Worm (Caenorhabditis elegans) whole organism, L1 larva: ENCODE data around the gene C01G10.4.
A peak's percentile ranks its signal among the peaks of the same experiment; 100 is the strongest.

Experiments
- C04F5.9 ChIP-seq: sonication (generic microtip); optimal IDR thresholded peaks from 2 replicates; lab custom pipeline; 2016; ENCODE audit warnings: missing genetic modification characterization, missing compliant biosample characterization
- F16B12.6 ChIP-seq: fragments of 150-350 bp; optimal IDR thresholded peaks from 2 replicates; lab custom pipeline; 2014; ENCODE audit warnings: missing biosample characterization, missing genetic modification characterization
- blmp-1 ChIP-seq: fragments of 150-350 bp; optimal IDR thresholded peaks from 2 replicates; lab custom pipeline; 2014; ENCODE audit warnings: missing biosample characterization, missing genetic modification characterization
- ceh-63 ChIP-seq: fragments of 200-800 bp; sonication (Bioruptor generic); optimal IDR thresholded peaks from 2 replicates; lab custom pipeline; 2018; ENCODE audit warnings: mild to moderate bottlenecking, missing genetic modification characterization, missing compliant biosample characterization
- ceh-82 ChIP-seq, 3 experiments: fragments of 150-350 bp in 1 of 3; sonication (generic microtip) in 2 of 3; optimal IDR thresholded peaks; 2 replicates each; lab custom pipeline; 2014 to 2017; ENCODE audit warnings: missing biosample characterization in 3 of 3, missing genetic modification characterization in 3 of 3
- dpl-1 ChIP-seq, 3 experiments: fragments of 150-350 bp in 2 of 3; sonication (generic microtip) in 1 of 3; optimal IDR thresholded peaks; 2 replicates each; lab custom pipeline; 2014 to 2017; ENCODE audit warnings: missing biosample characterization in 3 of 3, missing genetic modification characterization in 3 of 3, missing genetic modification reagents in 3 of 3
- dsc-1 ChIP-seq: sonication (generic microtip); optimal IDR thresholded peaks from 2 replicates; lab custom pipeline; 2016; ENCODE audit warnings: mild to moderate bottlenecking, missing genetic modification characterization, missing compliant biosample characterization
- efl-1 ChIP-seq, 4 experiments: fragments of 150-350 bp; optimal IDR thresholded peaks in 3 of 4; peaks in 1 of 4; 1 replicate in 1 of 4; 2 replicates in 3 of 4; lab custom pipeline; 2014; ENCODE audit warnings: missing biosample characterization in 2 of 4, missing genetic modification characterization in 2 of 4, missing genetic modification reagents in 2 of 4
- egl-13 ChIP-seq: sonication (generic microtip); optimal IDR thresholded peaks from 2 replicates; lab custom pipeline; 2016; ENCODE audit warnings: missing genotype, missing genetic modification reagents, missing genetic modification characterization, missing compliant biosample characterization
- egl-27 ChIP-seq, 2 experiments: fragments of 150-350 bp in 1 of 2; sonication (generic microtip); optimal IDR thresholded peaks; 3 replicates each; lab custom pipeline; 2017 to 2018; ENCODE audit warnings: missing biosample characterization in 2 of 2, missing genetic modification characterization in 2 of 2, missing genetic modification reagents in 2 of 2
- ets-5 ChIP-seq: fragments of 200-800 bp; sonication (Bioruptor generic); IDR thresholded peaks from 2 replicates; pipeline ENCODE4 v1.3.6; 2022; ENCODE audit warnings: missing genetic modification characterization, missing compliant biosample characterization
- fkh-10 ChIP-seq: sonication (generic microtip); optimal IDR thresholded peaks from 2 replicates; lab custom pipeline; 2017; ENCODE audit warnings: missing biosample characterization, missing genetic modification reagents, missing genetic modification characterization
- fos-1 ChIP-seq: fragments of 150-350 bp; optimal IDR thresholded peaks from 2 replicates; lab custom pipeline; 2014; ENCODE audit warnings: missing biosample characterization, missing genetic modification characterization
- grh-1 ChIP-seq: fragments of 200-800 bp; sonication (Bioruptor generic); IDR thresholded peaks from 2 replicates; pipeline ENCODE4 v1.3.6; 2022; ENCODE audit warnings: missing genetic modification reagents, missing genetic modification characterization, missing compliant biosample characterization
- hlh-17 ChIP-seq: fragments of 200-800 bp; sonication (Bioruptor generic); optimal IDR thresholded peaks from 2 replicates; lab custom pipeline; 2018; ENCODE audit warnings: missing genetic modification characterization, mild to moderate bottlenecking, missing compliant biosample characterization, moderate library complexity, borderline replicate concordance
- hpl-2 ChIP-seq: fragments of 150-350 bp; optimal IDR thresholded peaks from 2 replicates; lab custom pipeline; 2014; ENCODE audit warnings: missing biosample characterization, missing genetic modification reagents, missing genetic modification characterization
- lin-15B ChIP-seq: fragments of 150-350 bp; sonication (generic microtip); optimal IDR thresholded peaks from 3 replicates; lab custom pipeline; 2014; ENCODE audit warnings: missing biosample characterization, missing genetic modification characterization
- lin-35 ChIP-seq, 2 experiments: fragments of 150-350 bp; optimal IDR thresholded peaks; 2 replicates each; lab custom pipeline; 2014; ENCODE audit warnings: missing biosample characterization in 2 of 2, missing genetic modification characterization in 2 of 2, missing genetic modification reagents in 2 of 2
- mab-9 ChIP-seq: fragments of 200-800 bp; sonication (Bioruptor generic); IDR thresholded peaks from 2 replicates; pipeline ENCODE4 v1.3.6; 2022; ENCODE audit warnings: missing genetic modification reagents, missing genetic modification characterization, missing compliant biosample characterization
- mdl-1 ChIP-seq, 2 experiments: fragments of 150-350 bp; optimal IDR thresholded peaks; 2 replicates each; lab custom pipeline; 2014 to 2017; ENCODE audit warnings: missing biosample characterization in 2 of 2, missing genetic modification characterization in 2 of 2, inconsistent platforms in 1 of 2
- mep-1 ChIP-seq: fragments of 150-350 bp; optimal IDR thresholded peaks from 2 replicates; lab custom pipeline; 2014; ENCODE audit warnings: missing biosample characterization, missing genetic modification characterization
- nhr-20 ChIP-seq: sonication (generic microtip); optimal IDR thresholded peaks from 2 replicates; lab custom pipeline; 2016; ENCODE audit warnings: mild to moderate bottlenecking, missing genetic modification characterization, missing compliant biosample characterization
- nhr-237 ChIP-seq: fragments of 150-350 bp; optimal IDR thresholded peaks from 2 replicates; lab custom pipeline; 2014; ENCODE audit warnings: missing biosample characterization, missing genetic modification characterization
- nhr-28 ChIP-seq: fragments of 150-350 bp; optimal IDR thresholded peaks from 2 replicates; lab custom pipeline; 2014; ENCODE audit warnings: missing biosample characterization, missing genetic modification characterization
- nhr-71 ChIP-seq: sonication (generic microtip); optimal IDR thresholded peaks from 2 replicates; lab custom pipeline; 2016; ENCODE audit warnings: mild to moderate bottlenecking, missing genetic modification characterization, moderate library complexity, missing compliant biosample characterization
- nhr-76 ChIP-seq: sonication (generic microtip); optimal IDR thresholded peaks from 2 replicates; lab custom pipeline; 2017; ENCODE audit warnings: missing biosample characterization, missing genetic modification characterization
- nhr-85 ChIP-seq: sonication (generic microtip); peaks from one replicate; lab custom pipeline; 2016; ENCODE audit warnings: missing genetic modification characterization, inconsistent platforms, missing compliant biosample characterization
- nhr-90 ChIP-seq: sonication (generic microtip); optimal IDR thresholded peaks from 2 replicates; lab custom pipeline; 2016; ENCODE audit warnings: mild to moderate bottlenecking, missing genetic modification characterization, missing compliant biosample characterization; ENCODE audit not compliant: poor library complexity
- pax-3 ChIP-seq: fragments of 200-800 bp; sonication (Bioruptor generic); optimal IDR thresholded peaks from 2 replicates; lab custom pipeline; 2018; ENCODE audit warnings: mild to moderate bottlenecking, missing genetic modification characterization, moderate library complexity, missing compliant biosample characterization
- pqm-1 ChIP-seq: sonication (generic microtip); optimal IDR thresholded peaks from 3 replicates; lab custom pipeline; 2017; ENCODE audit warnings: missing biosample characterization, missing genetic modification characterization
- rnt-1 ChIP-seq: sonication (generic microtip); optimal IDR thresholded peaks from 2 replicates; lab custom pipeline; 2016; ENCODE audit warnings: mild to moderate bottlenecking, missing genetic modification characterization, moderate library complexity, missing compliant biosample characterization
- snpc-4 ChIP-seq: fragments of 150-350 bp; optimal IDR thresholded peaks from 2 replicates; lab custom pipeline; 2014; ENCODE audit warnings: missing biosample characterization, missing genetic modification characterization
- sox-4 ChIP-seq: sonication (generic microtip); optimal IDR thresholded peaks from 2 replicates; lab custom pipeline; 2016; ENCODE audit warnings: missing genetic modification characterization, missing compliant biosample characterization
- sup-37 ChIP-seq: fragments of 200-800 bp; sonication (Bioruptor generic); optimal IDR thresholded peaks from 2 replicates; lab custom pipeline; 2018; ENCODE audit warnings: mild to moderate bottlenecking, missing genetic modification characterization, missing compliant biosample characterization
- swsn-7 ChIP-seq: sonication (generic microtip); optimal IDR thresholded peaks from 2 replicates; lab custom pipeline; 2016; ENCODE audit warnings: missing genetic modification characterization, missing compliant biosample characterization
- tbx-2 ChIP-seq: sonication (generic microtip); optimal IDR thresholded peaks from 2 replicates; lab custom pipeline; 2016; ENCODE audit warnings: missing genetic modification characterization, missing compliant biosample characterization
- tlp-1 ChIP-seq: fragments of 150-350 bp; optimal IDR thresholded peaks from 2 replicates; lab custom pipeline; 2014; ENCODE audit warnings: missing biosample characterization, missing genetic modification characterization
- unc-98 ChIP-seq: fragments of 200-800 bp; sonication (Bioruptor generic); IDR thresholded peaks from 2 replicates; pipeline ENCODE4 v1.3.6; 2022; ENCODE audit warnings: missing genetic modification characterization, missing compliant biosample characterization
- zag-1 ChIP-seq: fragments of 150-350 bp; optimal IDR thresholded peaks from 2 replicates; lab custom pipeline; 2014; ENCODE audit warnings: missing biosample characterization, missing genetic modification characterization
- zip-4 ChIP-seq: fragments of 200-800 bp; sonication (Bioruptor generic); optimal IDR thresholded peaks from 2 replicates; lab custom pipeline; 2018; ENCODE audit warnings: mild to moderate bottlenecking, missing genetic modification characterization, moderate library complexity, missing compliant biosample characterization
- ztf-4 ChIP-seq: fragments of 150-350 bp; optimal IDR thresholded peaks from 2 replicates; lab custom pipeline; 2014; ENCODE audit warnings: missing biosample characterization, missing genetic modification characterization

The C01G10.4 gene

DNA sequence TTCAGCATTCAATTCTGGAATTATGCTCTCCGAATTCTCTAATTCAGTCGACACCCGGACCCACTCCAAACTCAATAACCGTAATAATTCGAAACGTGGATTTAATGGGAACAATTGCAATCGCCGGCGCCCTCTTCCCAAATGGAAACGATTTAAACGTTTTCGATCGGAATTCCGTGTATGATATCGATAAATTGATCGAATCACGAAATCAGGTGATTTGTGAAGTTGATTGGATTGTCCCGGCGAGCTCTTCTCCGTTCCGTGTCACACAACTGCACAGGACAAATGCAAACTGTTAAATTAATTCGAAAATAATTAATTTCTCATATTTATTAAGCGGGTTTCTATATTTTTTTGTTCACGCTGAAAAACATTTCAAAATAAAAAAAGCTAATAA, 33.7 kb upstream of the C01G10.4 start, which contains the start of gene C25D7.16:
C25D7.16 (plus strand) TSS at position 301 of the 400 bp plus-strand sequence.
- TF ChIP-seq efl-1 (optimal IDR thresholded peaks at IDR 0.05; lab: Kevin White, UChicago) (no peak), efl-1 (GFP tag; optimal IDR thresholded peaks at IDR 0.05 in 1 of 2; lab: Kevin White, UChicago) (peak in 1 of 2 experiments; percentile 49), tbx-2 (tag; lab: Kevin White, UChicago) (no peak)
- TF ChIP-seq, all 84 proteins: peak for 1

DNA sequence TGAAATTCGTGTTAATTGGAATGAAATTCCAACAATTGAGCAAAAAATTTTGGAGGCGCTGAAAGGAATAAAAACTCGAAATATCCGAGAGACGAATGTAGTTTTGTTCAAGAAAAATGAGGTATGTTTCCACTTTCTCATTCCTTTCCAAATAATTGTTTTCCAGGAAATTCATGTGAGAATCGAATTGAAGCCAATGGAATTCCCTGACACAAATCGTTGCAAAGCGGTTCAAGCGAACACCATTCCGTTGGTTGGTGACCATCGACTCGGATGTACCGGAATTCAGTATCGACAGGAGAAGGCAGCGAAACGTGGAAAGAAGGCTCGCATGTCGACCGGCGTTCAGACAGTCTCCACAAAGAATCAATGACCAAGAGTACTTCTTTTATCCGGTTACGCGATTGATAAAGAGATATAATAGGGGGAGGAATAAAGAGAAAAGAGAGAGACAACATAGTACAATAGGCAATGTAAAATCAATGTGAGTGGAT, 33.1 kb upstream of the C01G10.4 start:
- TF ChIP-seq lin-35 (GFP tag; optimal IDR thresholded peaks at IDR 0.05; lab: Kevin White, UChicago) (no peak), unc-98 (GFP tag; lab: Robert Waterston, UW) (no peak)

DNA sequence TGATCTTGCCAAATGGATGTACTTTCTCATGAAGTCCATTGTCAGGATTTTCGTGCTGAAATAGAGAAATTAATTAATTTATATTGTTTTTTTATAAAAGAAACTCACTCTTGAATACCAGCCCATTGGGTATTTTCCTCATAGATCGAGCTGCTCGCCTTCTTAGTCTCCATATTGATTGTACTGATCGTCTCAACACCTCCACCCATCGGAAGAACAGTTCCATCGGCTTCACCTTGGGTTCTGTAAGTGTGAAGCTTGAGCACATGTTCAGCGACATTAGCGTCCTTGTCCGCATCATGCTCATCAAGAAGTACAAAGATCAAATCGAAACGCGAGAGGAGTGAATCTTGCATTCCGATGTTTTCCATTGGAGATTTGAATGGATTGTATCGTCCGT, 31.8 kb upstream of the C01G10.4 start:
- TF ChIP-seq dpl-1 (GFP tag; optimal IDR thresholded peaks at IDR 0.05; lab: Kevin White, UChicago) (no peak), dsc-1 (tag; lab: Kevin White, UChicago) (no peak), tlp-1 (no peak)

DNA sequence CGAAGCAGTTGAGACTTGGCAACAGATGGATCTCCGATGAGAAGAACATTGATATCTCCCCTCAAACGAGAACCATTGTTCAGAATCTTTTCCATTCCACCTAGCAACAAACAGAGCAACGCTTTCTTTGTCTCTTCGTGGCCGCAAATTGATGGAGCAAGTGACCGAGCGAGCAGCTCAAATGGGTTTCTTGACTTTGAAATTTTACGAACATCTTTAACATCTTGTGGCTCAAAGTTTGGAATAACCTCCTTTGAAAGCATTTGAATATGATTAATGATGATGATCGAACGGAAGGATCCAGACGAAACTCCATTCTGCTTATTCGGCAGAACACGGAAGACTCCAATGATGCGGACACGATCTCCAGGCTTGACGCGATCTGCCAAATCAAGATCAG, 31.1 kb upstream of the C01G10.4 start:
- no peak for TF ChIP-seq rnt-1 (tag; lab: Kevin White, UChicago)
- no peak for TF ChIP-seq hpl-2 (GFP tag; lab: Kevin White, UChicago)
- no peak for TF ChIP-seq mdl-1 (tag; optimal IDR thresholded peaks at IDR 0.05; lab: Kevin White, UChicago)
- peak; percentile 34 for TF ChIP-seq nhr-85 (tag; lab: Kevin White, UChicago)
- TF ChIP-seq grh-1 (GFP tag; lab: Robert Waterston, UW), result no peak
- TF ChIP-seq, all 84 proteins: peak for 1

DNA sequence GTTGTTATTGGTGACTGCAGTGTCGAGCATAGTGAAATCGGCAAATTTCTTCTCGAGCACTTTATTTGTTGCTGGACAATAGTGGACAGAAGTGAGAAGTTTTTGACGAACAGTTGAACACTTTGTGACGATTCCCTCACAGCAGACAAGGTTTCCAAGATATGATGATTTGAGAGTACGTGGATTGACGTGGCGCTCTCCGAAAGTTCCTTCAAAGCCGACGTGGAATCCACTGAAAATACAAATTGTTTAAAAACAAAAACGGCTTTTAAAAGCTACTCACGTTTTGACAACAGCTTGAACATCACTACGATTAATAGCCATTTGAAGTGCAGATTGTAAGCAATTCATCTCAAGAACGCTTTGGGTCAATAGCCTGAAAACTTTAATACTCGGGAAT, 30.6 kb upstream of the C01G10.4 start:
- TF ChIP-seq swsn-7 (tag; lab: Kevin White, UChicago) (no peak), sup-37 (no peak), grh-1 (GFP tag; lab: Robert Waterston, UW) (0 out of 2 replicates have a peak, but pooled peaks have one; percentile 2), efl-1 (optimal IDR thresholded peaks at IDR 0.05; lab: Kevin White, UChicago) (no peak), efl-1 (GFP tag; optimal IDR thresholded peaks at IDR 0.05 in 1 of 2; lab: Kevin White, UChicago) (peak in 1 of 2 experiments; percentile 87)

DNA sequence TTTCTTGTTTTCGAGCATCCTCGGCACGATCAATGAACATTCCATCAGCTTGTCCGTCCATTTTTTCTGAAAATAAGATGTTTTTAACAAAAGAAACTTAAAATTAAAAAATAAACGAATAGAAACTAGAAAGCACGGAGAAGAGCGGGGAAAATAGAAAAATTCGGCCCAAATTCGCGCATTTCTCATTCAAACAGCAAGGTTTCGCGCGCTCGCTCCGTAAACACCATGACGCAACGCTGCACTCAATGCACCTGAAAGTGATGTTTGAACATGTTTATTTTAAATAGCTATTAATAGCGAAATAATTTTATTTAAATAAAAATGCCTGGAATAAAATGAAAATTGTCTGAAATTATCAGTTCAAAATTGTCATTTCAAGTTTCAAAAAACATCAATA, 30.0 kb upstream of the C01G10.4 start, which contains the start of the genes mcm-3 and C25D7.15:
mcm-3 (minus strand) TSS at position 66 of the 400 bp plus-strand sequence.
C25D7.15 (plus strand) TSS at position 275 of the 400 bp plus-strand sequence.
- no peak for TF ChIP-seq hlh-17 (GFP tag; lab: Kevin White, UChicago)
- TF ChIP-seq fos-1 (tag; lab: Kevin White, UChicago), result no peak
- no peak for TF ChIP-seq zip-4
- TF ChIP-seq pax-3, result no peak
- peak; percentile 26 for TF ChIP-seq swsn-7 (tag; lab: Kevin White, UChicago)
- TF ChIP-seq nhr-71 (tag; lab: Kevin White, UChicago), result peak; percentile 55
- no peak for TF ChIP-seq ceh-63 (GFP tag; lab: Kevin White, UChicago)
- peak; percentile 33 for TF ChIP-seq blmp-1 (tag; lab: Kevin White, UChicago)
- no peak for TF ChIP-seq zag-1 (tag; lab: Kevin White, UChicago)
- TF ChIP-seq C04F5.9, result no peak
- TF ChIP-seq egl-13 (tag; lab: Kevin White, UChicago), result no peak
- peak; percentile 88 for TF ChIP-seq F16B12.6
- TF ChIP-seq pqm-1, result no peak
- TF ChIP-seq snpc-4 (tag; lab: Kevin White, UChicago), result no peak
- no peak for TF ChIP-seq nhr-237 (tag; lab: Kevin White, UChicago)
- TF ChIP-seq lin-15B (tag; lab: Kevin White, UChicago), result peak; percentile 13
- TF ChIP-seq mep-1 (tag; lab: Kevin White, UChicago), result peak; percentile 49
- TF ChIP-seq ceh-82 (tag; optimal IDR thresholded peaks at IDR 0.05; lab: Kevin White, UChicago), result no peak
- no peak for TF ChIP-seq hpl-2 (GFP tag; lab: Kevin White, UChicago)
- TF ChIP-seq sox-4 (tag; lab: Kevin White, UChicago), result no peak
- TF ChIP-seq egl-27 (tag; optimal IDR thresholded peaks at IDR 0.05; lab: Kevin White, UChicago), result no peak
- TF ChIP-seq nhr-90, result peak; percentile 41
- TF ChIP-seq ztf-4, result no peak
- no peak for TF ChIP-seq sup-37
- TF ChIP-seq mab-9, result no peak
- no peak for TF ChIP-seq ets-5 (GFP tag; lab: Robert Waterston, UW)
- peak; percentile 31 for TF ChIP-seq rnt-1 (tag; lab: Kevin White, UChicago)
- no peak for TF ChIP-seq fkh-10 (GFP tag; lab: Kevin White, UChicago)
- no peak for TF ChIP-seq grh-1 (GFP tag; lab: Robert Waterston, UW)
- no peak for TF ChIP-seq nhr-28 (tag; lab: Kevin White, UChicago)
- TF ChIP-seq nhr-76 (tag; lab: Kevin White, UChicago), result no peak
- peak; percentile 13 for TF ChIP-seq nhr-20 (tag; lab: Kevin White, UChicago)
